Fruit fly (Drosophila melanogaster) whole organism, embryonic: ENCODE data around the gene CCDC53.
A peak's percentile ranks its signal among the peaks of the same experiment; 100 is the strongest.

Source experiments
- Antp ChIP-seq: fragments of 200-800 bp; sonication (Bioruptor generic); optimal IDR thresholded peaks from 3 replicates; lab custom pipeline; 2016; ENCODE audit warnings: missing biosample characterization, missing genetic modification characterization
- CG10274 ChIP-seq: fragments of 200-800 bp; sonication (Bioruptor generic); optimal IDR thresholded peaks from 3 replicates; lab custom pipeline; 2017; ENCODE audit warnings: missing biosample characterization, mild to moderate bottlenecking, missing genetic modification characterization
- CG10431 ChIP-seq: fragments of 200-800 bp; sonication (Bioruptor generic); optimal IDR thresholded peaks from 3 replicates; lab custom pipeline; 2018; ENCODE audit warnings: missing biosample characterization, mild to moderate bottlenecking, missing genetic modification characterization
- CG11085 ChIP-seq: fragments of 200-800 bp; sonication (Bioruptor generic); IDR thresholded peaks from 2 replicates; pipeline ENCODE4 v1.3.6; 2022; ENCODE audit warnings: missing biosample characterization, missing genetic modification characterization
- CG11398 ChIP-seq: fragments of 200-800 bp; sonication (Bioruptor generic); optimal IDR thresholded peaks from 2 replicates; lab custom pipeline; 2016; ENCODE audit warnings: missing biosample characterization, missing genetic modification characterization
- CG13424 ChIP-seq: fragments of 200-800 bp; sonication (Bioruptor generic); optimal IDR thresholded peaks from 2 replicates; lab custom pipeline; 2019; ENCODE audit warnings: missing biosample characterization, mild to moderate bottlenecking, missing genetic modification characterization, moderate library complexity
- CG14667 ChIP-seq: fragments of 200-800 bp; sonication (Bioruptor generic); IDR thresholded peaks from 2 replicates; pipeline ENCODE4 v1.3.6; 2022; ENCODE audit warnings: missing biosample characterization, missing genetic modification characterization
- CG17829 ChIP-seq: fragments of 200-800 bp; optimal IDR thresholded peaks from 2 replicates; lab custom pipeline; 2019; ENCODE audit warnings: missing biosample characterization, mild to moderate bottlenecking, missing genetic modification characterization, moderate library complexity
- CG30020 ChIP-seq: fragments of 200-800 bp; optimal IDR thresholded peaks from 2 replicates; lab custom pipeline; 2019; ENCODE audit warnings: missing biosample characterization, mild to moderate bottlenecking, missing genetic modification characterization, moderate library complexity
- CG31441 ChIP-seq: fragments of 200-800 bp; sonication (Bioruptor generic); IDR thresholded peaks from 2 replicates; pipeline ENCODE4 v1.3.6; 2022; ENCODE audit warnings: missing biosample characterization, missing genetic modification characterization
- CG32772 ChIP-seq: fragments of 200-800 bp; sonication (Bioruptor generic); IDR thresholded peaks from 2 replicates; pipeline ENCODE4 v1.3.6; 2022; ENCODE audit warnings: missing biosample characterization, missing genetic modification characterization
- CG3281 ChIP-seq: fragments of 200-800 bp; sonication (Bioruptor generic); optimal IDR thresholded peaks from 3 replicates; lab custom pipeline; 2017; ENCODE audit warnings: missing biosample characterization, mild to moderate bottlenecking, missing genetic modification characterization
- CG3995 ChIP-seq: fragments of 200-800 bp; sonication (Bioruptor generic); optimal IDR thresholded peaks from 3 replicates; lab custom pipeline; 2016; ENCODE audit warnings: missing biosample characterization, missing genetic modification characterization
- CG4617 ChIP-seq: fragments of 200-800 bp; sonication (Bioruptor generic); optimal IDR thresholded peaks from 3 replicates; lab custom pipeline; 2016; ENCODE audit warnings: missing biosample characterization, missing genetic modification characterization, borderline replicate concordance
- CG6175 ChIP-seq: fragments of 200-800 bp; sonication (Bioruptor generic); IDR thresholded peaks from 3 replicates; pipeline ENCODE4 v1.3.6; 2022; ENCODE audit warnings: missing biosample characterization, missing genetic modification characterization
- CG6765 ChIP-seq: fragments of 200-800 bp; sonication (Bioruptor generic); optimal IDR thresholded peaks from 3 replicates; lab custom pipeline; 2017; ENCODE audit warnings: missing biosample characterization, mild to moderate bottlenecking, missing genetic modification characterization
- CG6854 ChIP-seq: fragments of 200-800 bp; sonication (Bioruptor generic); optimal IDR thresholded peaks from 3 replicates; lab custom pipeline; 2017; ENCODE audit warnings: missing biosample characterization, mild to moderate bottlenecking, missing genetic modification characterization
- CG7556 ChIP-seq: fragments of 200-800 bp; sonication (Bioruptor generic); optimal IDR thresholded peaks from 2 replicates; lab custom pipeline; 2017; ENCODE audit warnings: missing biosample characterization, mild to moderate bottlenecking, missing genetic modification characterization
- CG7745 ChIP-seq: fragments of 200-800 bp; sonication (Bioruptor generic); optimal IDR thresholded peaks from 2 replicates; lab custom pipeline; 2018; ENCODE audit warnings: missing biosample characterization, mild to moderate bottlenecking, missing genetic modification characterization, moderate library complexity
- CG8359 ChIP-seq: fragments of 200-800 bp; sonication (Bioruptor generic); optimal IDR thresholded peaks from 2 replicates; lab custom pipeline; 2017; ENCODE audit warnings: missing biosample characterization, mild to moderate bottlenecking, missing genetic modification characterization, borderline replicate concordance
- CG8944 ChIP-seq: fragments of 200-800 bp; sonication (Bioruptor generic); optimal IDR thresholded peaks from 3 replicates; lab custom pipeline; 2016; ENCODE audit warnings: missing biosample characterization, missing genetic modification characterization
- CG9609 ChIP-seq: fragments of 200-800 bp; sonication (Bioruptor generic); optimal IDR thresholded peaks from 3 replicates; lab custom pipeline; 2016; ENCODE audit warnings: missing biosample characterization, missing genetic modification characterization
- Dbx ChIP-seq: fragments of 200-800 bp; sonication (Bioruptor generic); IDR thresholded peaks from 3 replicates; pipeline ENCODE4 v1.3.6; 2022; ENCODE audit warnings: missing biosample characterization, missing genetic modification characterization
- Hmr ChIP-seq: fragments of 200-800 bp; sonication (Bioruptor generic); optimal IDR thresholded peaks from 3 replicates; lab custom pipeline; 2017; ENCODE audit warnings: mild to moderate bottlenecking, missing biosample characterization, missing genetic modification reagents, missing genetic modification characterization
- Lim3 ChIP-seq: fragments of 200-800 bp; sonication (Bioruptor generic); IDR thresholded peaks from 2 replicates; pipeline ENCODE4 v1.3.6; 2022; ENCODE audit warnings: missing biosample characterization, missing genetic modification characterization
- NC2β ChIP-seq: fragments of 200-800 bp; sonication (Bioruptor generic); optimal IDR thresholded peaks from 2 replicates; lab custom pipeline; 2016; ENCODE audit warnings: missing biosample characterization, missing genetic modification characterization
- Nf-YA ChIP-seq: fragments of 200-800 bp; sonication (Bioruptor generic); IDR thresholded peaks from 2 replicates; pipeline ENCODE4 v1.3.6; 2022; ENCODE audit warnings: missing biosample characterization, missing genetic modification characterization
- PHDP ChIP-seq: fragments of 200-800 bp; sonication (Bioruptor generic); optimal IDR thresholded peaks from 3 replicates; lab custom pipeline; 2018; ENCODE audit warnings: missing biosample characterization, mild to moderate bottlenecking, missing genetic modification characterization, moderate library complexity
- Ravus ChIP-seq: fragments of 200-800 bp; sonication (Bioruptor generic); IDR thresholded peaks from 2 replicates; pipeline ENCODE4 v1.3.6; 2022; ENCODE audit warnings: missing biosample characterization, missing genetic modification characterization
- Scr ChIP-seq: fragments of 200-800 bp; sonication (Bioruptor generic); IDR thresholded peaks from 2 replicates; pipeline ENCODE4 v1.3.6; 2022; ENCODE audit warnings: missing biosample characterization, missing genetic modification characterization; ENCODE audit not compliant: partially characterized antibody
- TFAM ChIP-seq: fragments of 200-800 bp; sonication (Bioruptor generic); optimal IDR thresholded peaks from 2 replicates; lab custom pipeline; 2017; ENCODE audit warnings: missing biosample characterization, missing genetic modification characterization, inconsistent platforms
- Tbp ChIP-seq: fragments of >200 bp; optimal IDR thresholded peaks from 2 replicates; lab custom pipeline; 2018; ENCODE audit warnings: missing biosample characterization, missing genetic modification characterization
- ac ChIP-seq: fragments of 200-800 bp; sonication (Bioruptor generic); optimal IDR thresholded peaks from 3 replicates; lab custom pipeline; 2017; ENCODE audit warnings: missing biosample characterization, mild to moderate bottlenecking, missing genetic modification characterization
- ara ChIP-seq: fragments of 200-800 bp; sonication (Bioruptor generic); IDR thresholded peaks from 2 replicates; pipeline ENCODE4 v1.3.6; 2022; ENCODE audit warnings: missing biosample characterization, missing genetic modification characterization
- ash1 ChIP-seq: fragments of 200-800 bp; sonication (Bioruptor generic); optimal IDR thresholded peaks from 2 replicates; lab custom pipeline; 2018; ENCODE audit warnings: missing biosample characterization, mild to moderate bottlenecking, missing genetic modification characterization
- bsh ChIP-seq, 2 experiments: fragments of 200-800 bp; sonication (Bioruptor generic); optimal IDR thresholded peaks; 2 replicates each; lab custom pipeline; 2017 to 2018; ENCODE audit warnings: mild to moderate bottlenecking in 2 of 2, missing biosample characterization in 2 of 2, missing genetic modification characterization in 2 of 2, moderate library complexity in 1 of 2
- btn ChIP-seq: fragments of 200-800 bp; sonication (Bioruptor generic); optimal IDR thresholded peaks from 2 replicates; lab custom pipeline; 2016; ENCODE audit warnings: missing biosample characterization, missing genetic modification characterization
- crol ChIP-seq: fragments of 200-800 bp; sonication (Bioruptor generic); IDR thresholded peaks from 2 replicates; pipeline ENCODE4 v1.3.6; 2022; ENCODE audit warnings: missing biosample characterization, missing genetic modification characterization
- dimm ChIP-seq: fragments of 200-800 bp; sonication (Bioruptor generic); IDR thresholded peaks from 2 replicates; pipeline ENCODE4 v1.3.6; 2022; ENCODE audit warnings: missing biosample characterization, missing genetic modification characterization
- disco-r ChIP-seq: fragments of 200-800 bp; sonication (Bioruptor generic); optimal IDR thresholded peaks from 2 replicates; lab custom pipeline; 2016; ENCODE audit warnings: missing biosample characterization, missing genetic modification characterization
- dmrt99B ChIP-seq: fragments of 200-800 bp; sonication (Bioruptor generic); optimal IDR thresholded peaks from 2 replicates; lab custom pipeline; 2018; ENCODE audit warnings: missing biosample characterization, mild to moderate bottlenecking, missing genetic modification characterization, moderate library complexity
- fd3F ChIP-seq: fragments of 200-800 bp; sonication (Bioruptor generic); optimal IDR thresholded peaks from 2 replicates; lab custom pipeline; 2018; ENCODE audit warnings: missing biosample characterization, mild to moderate bottlenecking, missing genetic modification characterization, moderate library complexity
- fu2 ChIP-seq: fragments of 200-800 bp; sonication (Bioruptor generic); optimal IDR thresholded peaks from 2 replicates; lab custom pipeline; 2016; ENCODE audit warnings: missing biosample characterization, missing genetic modification characterization
- hb ChIP-seq: fragments of 200-800 bp; sonication (Bioruptor generic); IDR thresholded peaks from 3 replicates; pipeline ENCODE4 v1.3.6; 2022; ENCODE audit warnings: missing biosample characterization, missing genetic modification characterization; ENCODE audit not compliant: partially characterized antibody
- knrl ChIP-seq: fragments of 200-800 bp; sonication (Bioruptor generic); IDR thresholded peaks from 3 replicates; pipeline ENCODE4 v1.3.6; 2022; ENCODE audit warnings: missing biosample characterization, missing genetic modification characterization; ENCODE audit not compliant: partially characterized antibody
- luna ChIP-seq: fragments of 200-800 bp; sonication (Bioruptor generic); optimal IDR thresholded peaks from 2 replicates; lab custom pipeline; 2016; ENCODE audit warnings: missing biosample characterization, missing genetic modification characterization
- nmo ChIP-seq: fragments of 200-800 bp; sonication (Bioruptor generic); optimal IDR thresholded peaks from 2 replicates; lab custom pipeline; 2018; ENCODE audit warnings: missing biosample characterization, mild to moderate bottlenecking, missing genetic modification characterization, moderate library complexity
- pros ChIP-seq: fragments of 200-800 bp; sonication (Bioruptor generic); optimal IDR thresholded peaks from 3 replicates; lab custom pipeline; 2019; ENCODE audit warnings: missing biosample characterization, mild to moderate bottlenecking, missing genetic modification characterization, moderate library complexity
- row ChIP-seq: fragments of 200-800 bp; sonication (Bioruptor generic); IDR thresholded peaks from 3 replicates; pipeline ENCODE4 v1.3.6; 2022; ENCODE audit warnings: missing biosample characterization, missing genetic modification characterization
- sc ChIP-seq, 3 experiments: fragments of >200 bp in 2 of 3; fragments of 200-800 bp in 1 of 3; sonication (Bioruptor generic) in 1 of 3; optimal IDR thresholded peaks; 2 replicates in 2 of 3; 3 replicates in 1 of 3; lab custom pipeline; 2017; ENCODE audit warnings: mild to moderate bottlenecking in 1 of 3, missing biosample characterization in 1 of 3, missing genetic modification characterization in 1 of 3, missing genetic modification reagents in 1 of 3
- seq ChIP-seq: fragments of 200-800 bp; sonication (Bioruptor generic); IDR thresholded peaks from 2 replicates; pipeline ENCODE4 v1.3.6; 2022; ENCODE audit warnings: missing biosample characterization, missing genetic modification characterization

Gene CCDC53

DNA sequence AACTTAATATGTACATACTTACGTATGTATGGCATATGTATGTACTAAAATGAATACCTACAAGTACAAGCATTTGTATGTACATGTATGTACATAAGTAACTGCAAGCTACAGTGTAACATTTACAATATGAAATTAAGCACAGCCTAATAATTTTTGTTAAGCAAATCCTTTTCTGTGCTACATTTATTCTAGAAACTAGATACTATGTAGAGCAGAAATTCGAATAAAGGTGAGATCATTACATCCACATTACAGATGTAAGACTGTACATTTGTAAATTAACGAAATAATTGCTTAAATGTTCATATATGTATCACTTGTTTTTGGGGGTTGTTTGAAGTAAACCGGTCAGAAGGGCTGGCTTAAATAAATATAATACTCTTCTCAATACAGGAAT lies 49.0 kb upstream of the CCDC53 start (continued):
- no peak for TF ChIP-seq CG7745 (tag; lab: Kevin White, UChicago)
- no peak for TF ChIP-seq CG10431 (GFP tag; lab: Kevin White, UChicago)
- no peak for TF ChIP-seq disco-r
- TF ChIP-seq crol (GFP tag; lab: Robert Waterston, UW): no peak
- no peak for TF ChIP-seq ash1 (GFP tag; lab: Kevin White, UChicago)
- TF ChIP-seq CG6175 (GFP tag; lab: Robert Waterston, UW): no peak
- no peak for TF ChIP-seq CG6765
- no peak for TF ChIP-seq ara (GFP tag; lab: Robert Waterston, UW)
- TF ChIP-seq CG13424 (tag; lab: Kevin White, UChicago): peak; percentile 41
- TF ChIP-seq btn (GFP tag; lab: Kevin White, UChicago): no peak
- TF ChIP-seq knrl (GFP tag; lab: Robert Waterston, UW): no peak
- no peak for TF ChIP-seq NC2β (GFP tag; lab: Kevin White, UChicago)
- no peak for TF ChIP-seq CG4617 (GFP tag; lab: Kevin White, UChicago)
- TF ChIP-seq CG11085 (GFP tag; lab: Robert Waterston, UW): no peak
- no peak for TF ChIP-seq CG8944 (GFP tag; lab: Kevin White, UChicago)
- TF ChIP-seq CG3281 (GFP tag; lab: Kevin White, UChicago): peak; percentile 23
- TF ChIP-seq CG7556 (GFP tag; lab: Kevin White, UChicago): peak; percentile 3
- no peak for TF ChIP-seq CG31441 (GFP tag; lab: Robert Waterston, UW)
- no peak for TF ChIP-seq CG10274 (GFP tag; lab: Kevin White, UChicago)
- TF ChIP-seq CG30020 (tag; lab: Kevin White, UChicago): no peak
- no peak for TF ChIP-seq ac
- peak; percentile 18 for TF ChIP-seq dmrt99B
- TF ChIP-seq pros: no peak
- no peak for TF ChIP-seq CG3995 (GFP tag; lab: Kevin White, UChicago)
- no peak for TF ChIP-seq Lim3 (GFP tag; lab: Robert Waterston, UW)
- no peak for TF ChIP-seq Dbx (GFP tag; lab: Robert Waterston, UW)
- peak; percentile 57; the same call in 2 of the 3 replicates for TF ChIP-seq row (GFP tag; lab: Robert Waterston, UW)
- TF ChIP-seq Scr (GFP tag; lab: Robert Waterston, UW): no peak
- peak; percentile 16 for TF ChIP-seq Hmr
- no peak for TF ChIP-seq dimm (GFP tag; lab: Robert Waterston, UW)
- TF ChIP-seq CG14667: no peak
- no peak for TF ChIP-seq CG6854 (GFP tag; lab: Kevin White, UChicago)
- no peak for TF ChIP-seq Tbp
- no peak for TF ChIP-seq CG17829
- TF ChIP-seq fd3F: no peak
- TF ChIP-seq PHDP: peak; percentile 36
- no peak for TF ChIP-seq Nf-YA (GFP tag; lab: Robert Waterston, UW)
- no peak for TF ChIP-seq luna
- peak in 1 of 2 experiments; percentile 35 for TF ChIP-seq bsh (GFP tag; optimal IDR thresholded peaks at IDR 0.05; lab: Kevin White, UChicago)
- TF ChIP-seq nmo (GFP tag; lab: Kevin White, UChicago): no peak
- no peak for TF ChIP-seq CG32772
- TF ChIP-seq CG8359: no peak
- TF ChIP-seq CG9609 (GFP tag; lab: Kevin White, UChicago): no peak
- TF ChIP-seq TFAM (GFP tag; lab: Kevin White, UChicago): no peak
- no peak for TF ChIP-seq Antp (GFP tag; lab: Kevin White, UChicago)
- TF ChIP-seq seq (GFP tag; lab: Robert Waterston, UW): no peak
- TF ChIP-seq hb (GFP tag; lab: Robert Waterston, UW): no peak
- no peak for TF ChIP-seq CG11398 (GFP tag; lab: Kevin White, UChicago)
- no peak for TF ChIP-seq sc (optimal IDR thresholded peaks at IDR 0.05; lab: Kevin White, UChicago)
- no peak for TF ChIP-seq sc (GFP tag; optimal IDR thresholded peaks at IDR 0.05; lab: Kevin White, UChicago)
- TF ChIP-seq fu2: no peak
- TF ChIP-seq Ravus (GFP tag; lab: Robert Waterston, UW): no peak
